Fruit fly (Drosophila melanogaster): Measurements from ENCODE around the gene CG45078.
A peak's percentile ranks its signal among the peaks of the same experiment; 100 is the strongest.

The CG45078 gene

dm6 chr3R:10760966-10761855, 16.0 kb downstream of the CG45078 start, which contains the start of the genes MED7 and Cap-H2 (continued):
- TF ChIP-seq CG10631 (GFP tag; optimal IDR thresholded peaks at IDR 0.05) = peak; percentile 72
- TF ChIP-seq Sox15 (GFP tag; optimal IDR thresholded peaks at IDR 0.05) = peak; percentile 62
- peak; percentile 73 for TF ChIP-seq CG6163 (GFP tag; IDR thresholded peaks at IDR 0.05)
- TF ChIP-seq CG32006 (GFP tag; optimal IDR thresholded peaks at IDR 0.05) = no peak
- peak; percentile 82 for TF ChIP-seq CG31627 (GFP tag; optimal IDR thresholded peaks at IDR 0.05)
- TF ChIP-seq Hr38 (GFP tag; optimal IDR thresholded peaks at IDR 0.05) = no peak
- no peak for TF ChIP-seq CG9139 (GFP tag; optimal IDR thresholded peaks at IDR 0.05)
- TF ChIP-seq CG15336 (GFP tag; IDR thresholded peaks at IDR 0.05) = no peak
- TF ChIP-seq CG11902 (GFP tag; optimal IDR thresholded peaks at IDR 0.05) = peak; percentile 63
- TF ChIP-seq CG11762 (GFP tag; optimal IDR thresholded peaks at IDR 0.05; ENCODE audit: insufficient read depth) = peak; percentile 33
- peak; percentile 83 for TF ChIP-seq topi (GFP tag; optimal IDR thresholded peaks at IDR 0.05)
- no peak for TF ChIP-seq CG6792 (GFP tag; optimal IDR thresholded peaks at IDR 0.05)
- TF ChIP-seq eg (GFP tag; IDR thresholded peaks at IDR 0.05) = peak; percentile 61; the same call in 1 of the 3 replicates
- peak; percentile 80 for TF ChIP-seq Smox (GFP tag; optimal IDR thresholded peaks at IDR 0.05)
- TF ChIP-seq Sox102F (GFP tag; optimal IDR thresholded peaks at IDR 0.05) = peak; percentile 66
- TF ChIP-seq CG4318 (GFP tag; optimal IDR thresholded peaks at IDR 0.05) = no peak
- TF ChIP-seq Ets96B (tag; optimal IDR thresholded peaks at IDR 0.05) = peak; percentile 60
- TF ChIP-seq vri (GFP tag; optimal IDR thresholded peaks at IDR 0.05) = peak; percentile 55
- TF ChIP-seq CG1621 (tag; optimal IDR thresholded peaks at IDR 0.05) = no peak
- peak; percentile 78 for TF ChIP-seq Hr4 (GFP tag; optimal IDR thresholded peaks at IDR 0.05)
- TF ChIP-seq CG6808 (GFP tag; optimal IDR thresholded peaks at IDR 0.05) = no peak
- peak; percentile 70 for TF ChIP-seq Ets21C (GFP tag; optimal IDR thresholded peaks at IDR 0.05)
- no peak for TF ChIP-seq CG8319 (GFP tag; optimal IDR thresholded peaks at IDR 0.05)
- TF ChIP-seq Met (GFP tag; optimal IDR thresholded peaks at IDR 0.05) = no peak
- TF ChIP-seq Eip93F (GFP tag; optimal IDR thresholded peaks at IDR 0.05) = no peak
- no peak for TF ChIP-seq dsx (GFP tag; optimal IDR thresholded peaks at IDR 0.05; ENCODE audit: poor library complexity, severe bottlenecking)
- no peak for TF ChIP-seq CG6854 (GFP tag; optimal IDR thresholded peaks at IDR 0.05)
- TF ChIP-seq fkh (GFP tag; optimal IDR thresholded peaks at IDR 0.05) = no peak
- TF ChIP-seq spab (GFP tag; optimal IDR thresholded peaks at IDR 0.05) = no peak
- TF ChIP-seq lz (GFP tag; optimal IDR thresholded peaks at IDR 0.05) = peak; percentile 81
- peak; percentile 54 for TF ChIP-seq CG7368 (GFP tag; optimal IDR thresholded peaks at IDR 0.05)
- TF ChIP-seq Sox14 (GFP tag; optimal IDR thresholded peaks at IDR 0.05) = peak; percentile 76
- TF ChIP-seq CG8632 (GFP tag; optimal IDR thresholded peaks at IDR 0.05) = no peak

- TF ChIP-seq CG7368 (GFP tag; optimal IDR thresholded peaks at IDR 0.05) = no peak
- TF ChIP-seq CG15336 (GFP tag; IDR thresholded peaks at IDR 0.05) = no peak
- no peak for TF ChIP-seq CG34406 (GFP tag; optimal IDR thresholded peaks at IDR 0.05)
- no peak for TF ChIP-seq spab (GFP tag; optimal IDR thresholded peaks at IDR 0.05)
- TF ChIP-seq OdsH (GFP tag; optimal IDR thresholded peaks at IDR 0.05) = no peak
- no peak for TF ChIP-seq svp (GFP tag)
- no peak for TF ChIP-seq Met (GFP tag; optimal IDR thresholded peaks at IDR 0.05)
- TF ChIP-seq Ets21C (GFP tag; optimal IDR thresholded peaks at IDR 0.05) = no peak
- TF ChIP-seq CG16779 (tag; optimal IDR thresholded peaks at IDR 0.05) = no peak
- TF ChIP-seq fkh (GFP tag; optimal IDR thresholded peaks at IDR 0.05) = no peak
- TF ChIP-seq CG6808 (GFP tag; optimal IDR thresholded peaks at IDR 0.05) = no peak
- no peak for TF ChIP-seq Eip78C (GFP tag)
- no peak for TF ChIP-seq CG3032 (tag; optimal IDR thresholded peaks at IDR 0.05)
Measured at dm6 chr3R:10759348-10759847, 17.8 kb downstream of the CG45078 start, which contains the start of gene CG31272. Gene CG31272, minus strand, starts transcription at chr3R:10759398.

Data from whole organism, prepupa.